Worm (Caenorhabditis elegans): ENCODE results near the gene ins-1.

- TF ChIP-seq ZK546.5 (tag; optimal IDR thresholded peaks at IDR 0.05) (no peak), nhr-10 (tag; optimal IDR thresholded peaks at IDR 0.05) (no peak)
These were observed 18.7 kb upstream of the ins-1 start, which contains the start of gene F13B12.6 for ce11 chrIV:10417781-10418180.
